Fruit fly (Drosophila melanogaster) whole organism, pupa: ENCODE data around the gene CG13101.

Experiments used
- CG10348 ChIP-seq: fragments of 200-800 bp; sonication (Bioruptor generic); IDR thresholded peaks from 2 replicates; pipeline ENCODE4 v1.3.6; 2022; ENCODE audit warnings: missing biosample characterization, missing genetic modification characterization
- CG12605 ChIP-seq: fragments of 200-800 bp; sonication (Bioruptor generic); IDR thresholded peaks from 2 replicates; pipeline ENCODE4 v1.3.6; 2022; ENCODE audit warnings: missing biosample characterization, missing genetic modification characterization
- CG13204 ChIP-seq: fragments of 200-800 bp; sonication (Bioruptor generic); optimal IDR thresholded peaks from 2 replicates; lab custom pipeline; 2018; ENCODE audit warnings: missing biosample characterization, mild to moderate bottlenecking, missing genetic modification characterization, moderate library complexity
- CG14655 ChIP-seq: fragments of 200-800 bp; sonication (Bioruptor generic); optimal IDR thresholded peaks from 3 replicates; lab custom pipeline; 2017; ENCODE audit warnings: mild to moderate bottlenecking, missing biosample characterization, missing genetic modification reagents, missing genetic modification characterization
- CG15710 ChIP-seq: fragments of 200-800 bp; sonication (Bioruptor generic); optimal IDR thresholded peaks from 2 replicates; lab custom pipeline; 2018; ENCODE audit warnings: missing biosample characterization, mild to moderate bottlenecking, missing genetic modification characterization, moderate library complexity
- CG17806 ChIP-seq: fragments of 200-800 bp; sonication (Bioruptor generic); optimal IDR thresholded peaks from 2 replicates; lab custom pipeline; 2018; ENCODE audit warnings: missing biosample characterization, mild to moderate bottlenecking, missing genetic modification characterization, moderate library complexity
- CG32121 ChIP-seq: fragments of 200-800 bp; sonication (Bioruptor generic); IDR thresholded peaks from 2 replicates; pipeline ENCODE4 v1.3.6; 2022; ENCODE audit warnings: missing biosample characterization, missing genetic modification characterization
- CG34367 ChIP-seq: fragments of 200-800 bp; sonication (Bioruptor generic); optimal IDR thresholded peaks from 2 replicates; lab custom pipeline; 2018; ENCODE audit warnings: missing biosample characterization, mild to moderate bottlenecking, missing genetic modification characterization
- CG4496 ChIP-seq: fragments of 200-800 bp; sonication (Bioruptor generic); IDR thresholded peaks from 3 replicates; pipeline ENCODE4 v1.3.6; 2022; ENCODE audit warnings: missing biosample characterization, missing genetic modification characterization
- CG8159 ChIP-seq: fragments of 200-800 bp; sonication (Bioruptor generic); optimal IDR thresholded peaks from 3 replicates; lab custom pipeline; 2018; ENCODE audit warnings: missing biosample characterization, mild to moderate bottlenecking, missing genetic modification characterization, moderate library complexity
- CG8301 ChIP-seq: fragments of 200-800 bp; sonication (Bioruptor generic); optimal IDR thresholded peaks from 2 replicates; lab custom pipeline; 2018; ENCODE audit warnings: missing biosample characterization, mild to moderate bottlenecking, missing genetic modification characterization
- CG9948 ChIP-seq: fragments of 200-800 bp; sonication (Bioruptor generic); optimal IDR thresholded peaks from 2 replicates; lab custom pipeline; 2018; ENCODE audit warnings: missing biosample characterization, mild to moderate bottlenecking, missing genetic modification characterization, moderate library complexity
- D1 ChIP-seq: fragments of 200-800 bp; sonication (Bioruptor generic); optimal IDR thresholded peaks from 2 replicates; lab custom pipeline; 2018; ENCODE audit warnings: missing biosample characterization, mild to moderate bottlenecking, missing genetic modification characterization, moderate library complexity
- Ets98B ChIP-seq: fragments of 200-800 bp; sonication (Bioruptor generic); IDR thresholded peaks from 2 replicates; pipeline ENCODE4 v1.3.6; 2022; ENCODE audit warnings: missing biosample characterization, missing genetic modification characterization
- Pif1A ChIP-seq: fragments of 200-800 bp; sonication (Bioruptor generic); optimal IDR thresholded peaks from 3 replicates; lab custom pipeline; 2016; ENCODE audit warnings: missing biosample characterization, missing genetic modification characterization
- Pif1B ChIP-seq: fragments of 200-800 bp; sonication (Bioruptor generic); optimal IDR thresholded peaks from 3 replicates; lab custom pipeline; 2016; ENCODE audit warnings: missing biosample characterization, missing genetic modification characterization
- Snoo ChIP-seq: fragments of 200-800 bp; sonication (Bioruptor generic); optimal IDR thresholded peaks from 3 replicates; lab custom pipeline; 2017; ENCODE audit warnings: missing biosample characterization, mild to moderate bottlenecking, missing genetic modification characterization, inconsistent platforms
- fd96Ca ChIP-seq: fragments of 200-800 bp; sonication (Bioruptor generic); IDR thresholded peaks from 3 replicates; pipeline ENCODE4 v1.3.6; 2022; ENCODE audit warnings: missing biosample characterization, missing genetic modification characterization
- gl ChIP-seq: fragments of 200-800 bp; sonication (Bioruptor generic); optimal IDR thresholded peaks from 2 replicates; lab custom pipeline; 2018; ENCODE audit warnings: missing biosample characterization, mild to moderate bottlenecking, missing genetic modification characterization
- rn ChIP-seq: fragments of 200-800 bp; sonication (Bioruptor generic); IDR thresholded peaks from 2 replicates; pipeline ENCODE4 v1.3.6; 2022; ENCODE audit warnings: missing biosample characterization, missing genetic modification characterization

Gene CG13101

dm6 chr2L:8943110-8943509 lies 41.6 kb downstream of the CG13101 start, which contains the start of gene CG9515:
Gene CG9515 (minus strand): TSS chr2L:8943257.
- no peak for TF ChIP-seq CG34367 (tag; lab: Kevin White, UChicago)
- no peak for TF ChIP-seq CG14655 (GFP tag; lab: Kevin White, UChicago)
- TF ChIP-seq, all 21 proteins: peak for 0

dm6 chr2L:8941736-8942337 lies 42.8 kb downstream of the CG13101 start, which contains the start of gene Argl:
Gene Argl (minus strand): TSS chr2L:8942105.
- TF ChIP-seq CG8159 = peak; percentile 20
- no peak for TF ChIP-seq CG15710 (tag; lab: Kevin White, UChicago)
- no peak for TF ChIP-seq fd96Ca
- TF ChIP-seq gl (tag; lab: Kevin White, UChicago) = no peak
- peak; percentile 11 for TF ChIP-seq Pif1B (GFP tag; lab: Kevin White, UChicago)
- TF ChIP-seq, all 21 proteins: peak for 2

- TF ChIP-seq Pif1A (GFP tag; lab: Kevin White, UChicago) = no peak
- TF ChIP-seq gl (tag; lab: Kevin White, UChicago) = no peak
- no peak for TF ChIP-seq CG12605 (GFP tag; lab: Robert Waterston, UW)
- TF ChIP-seq Snoo (tag; lab: Kevin White, UChicago) = no peak
- TF ChIP-seq, all 21 proteins: peak for 0
Observed at dm6 chr2L:8940680-8941079, 44.0 kb downstream of the CG13101 start.

- TF ChIP-seq CG10348 (GFP tag; lab: Robert Waterston, UW) (no peak), CG34367 (tag; lab: Kevin White, UChicago) (no peak), Pif1B (GFP tag; lab: Kevin White, UChicago) (no peak), CG9948 (tag; lab: Kevin White, UChicago) (no peak), CG4496 (GFP tag; lab: Robert Waterston, UW) (no peak), CG17806 (tag; lab: Kevin White, UChicago) (no peak), CG8159 (no peak)
Observed at dm6 chr2L:8937837-8938413, 46.7 kb downstream of the CG13101 start.

dm6 chr2L:8937003-8937402 lies 47.7 kb downstream of the CG13101 start, which contains the start of gene Tsp29Fb:
Gene Tsp29Fb (plus strand): TSS chr2L:8937390.
- peak; percentile 48 for TF ChIP-seq Pif1A (GFP tag; lab: Kevin White, UChicago)
- no peak for TF ChIP-seq gl (tag; lab: Kevin White, UChicago)
- TF ChIP-seq CG8159 = peak; percentile 59
- peak; percentile 18 for TF ChIP-seq Pif1B (GFP tag; lab: Kevin White, UChicago)
- TF ChIP-seq CG17806 (tag; lab: Kevin White, UChicago) = no peak
- peak; percentile 62 for TF ChIP-seq Snoo (tag; lab: Kevin White, UChicago)
- peak; percentile 36 for TF ChIP-seq Ets98B (GFP tag; lab: Robert Waterston, UW)
- TF ChIP-seq CG4496 (GFP tag; lab: Robert Waterston, UW) = 0 out of 3 replicates have a peak, but pooled peaks have one; percentile 31
- TF ChIP-seq CG15710 (tag; lab: Kevin White, UChicago) = no peak
- TF ChIP-seq CG8301 = no peak

- no peak for TF ChIP-seq CG15710 (tag; lab: Kevin White, UChicago)
- no peak for TF ChIP-seq Ets98B (GFP tag; lab: Robert Waterston, UW)
- TF ChIP-seq gl (tag; lab: Kevin White, UChicago) = no peak
- TF ChIP-seq CG4496 (GFP tag; lab: Robert Waterston, UW) = no peak
Observed at dm6 chr2L:8933710-8934242, 50.9 kb downstream of the CG13101 start, which contains the start of gene Tsp29Fa. Gene Tsp29Fa (plus strand): TSS chr2L:8933962.

- no peak for TF ChIP-seq CG4496 (GFP tag; lab: Robert Waterston, UW)
- no peak for TF ChIP-seq rn (GFP tag; lab: Robert Waterston, UW)
- no peak for TF ChIP-seq CG14655 (GFP tag; lab: Kevin White, UChicago)
- no peak for TF ChIP-seq gl (tag; lab: Kevin White, UChicago)
- no peak for TF ChIP-seq CG10348 (GFP tag; lab: Robert Waterston, UW)
- no peak for TF ChIP-seq CG9948 (tag; lab: Kevin White, UChicago)
- TF ChIP-seq CG8301 = no peak
- TF ChIP-seq CG12605 (GFP tag; lab: Robert Waterston, UW) = no peak
- no peak for TF ChIP-seq CG8159
- TF ChIP-seq CG13204 (GFP tag; lab: Kevin White, UChicago) = no peak
- no peak for TF ChIP-seq Ets98B (GFP tag; lab: Robert Waterston, UW)
- TF ChIP-seq CG32121 (GFP tag; lab: Robert Waterston, UW) = no peak
- TF ChIP-seq fd96Ca = no peak
- no peak for TF ChIP-seq D1 (tag; lab: Kevin White, UChicago)
- no peak for TF ChIP-seq CG34367 (tag; lab: Kevin White, UChicago)
- TF ChIP-seq, all 21 proteins: peak for 0
Observed at dm6 chr2L:8931176-8931575, 53.5 kb downstream of the CG13101 start.
